Worm (Caenorhabditis elegans) whole organism, L1 larva: ENCODE measurements around the gene ugt-45.

ENCODE experiments used
- C04F5.9 ChIP-seq: sonication (generic microtip); optimal IDR thresholded peaks from 2 replicates; lab custom pipeline; 2016; ENCODE audit warnings: missing genetic modification characterization, missing compliant biosample characterization
- C34B4.2 ChIP-seq: sonication (generic microtip); optimal IDR thresholded peaks from 2 replicates; lab custom pipeline; 2017; ENCODE audit warnings: mild to moderate bottlenecking, missing genetic modification characterization, missing compliant biosample characterization
- aha-1 ChIP-seq: fragments of 150-350 bp; optimal IDR thresholded peaks from 2 replicates; lab custom pipeline; 2014; ENCODE audit warnings: missing biosample characterization, missing genetic modification characterization
- ceh-63 ChIP-seq: fragments of 200-800 bp; sonication (Bioruptor generic); optimal IDR thresholded peaks from 2 replicates; lab custom pipeline; 2018; ENCODE audit warnings: mild to moderate bottlenecking, missing genetic modification characterization, missing compliant biosample characterization
- ceh-8 ChIP-seq: fragments of 200-800 bp; sonication (Bioruptor generic); optimal IDR thresholded peaks from 2 replicates; lab custom pipeline; 2018; ENCODE audit warnings: mild to moderate bottlenecking, missing genetic modification characterization, moderate library complexity, missing compliant biosample characterization
- ceh-90 ChIP-seq: sonication (generic microtip); optimal IDR thresholded peaks from 2 replicates; lab custom pipeline; 2016; ENCODE audit warnings: missing genetic modification characterization, missing compliant biosample characterization
- ces-1 ChIP-seq: fragments of 150-350 bp; optimal IDR thresholded peaks from 2 replicates; lab custom pipeline; 2014; ENCODE audit warnings: missing biosample characterization, missing genetic modification reagents, missing genetic modification characterization
- dpl-1 ChIP-seq, 3 experiments: fragments of 150-350 bp in 2 of 3; sonication (generic microtip) in 1 of 3; optimal IDR thresholded peaks; 2 replicates each; lab custom pipeline; 2014 to 2017; ENCODE audit warnings: missing biosample characterization in 3 of 3, missing genetic modification characterization in 3 of 3, missing genetic modification reagents in 3 of 3
- dsc-1 ChIP-seq: sonication (generic microtip); optimal IDR thresholded peaks from 2 replicates; lab custom pipeline; 2016; ENCODE audit warnings: mild to moderate bottlenecking, missing genetic modification characterization, missing compliant biosample characterization
- efl-1 ChIP-seq, 4 experiments: fragments of 150-350 bp; optimal IDR thresholded peaks in 3 of 4; peaks in 1 of 4; 1 replicate in 1 of 4; 2 replicates in 3 of 4; lab custom pipeline; 2014; ENCODE audit warnings: missing biosample characterization in 2 of 4, missing genetic modification characterization in 2 of 4, missing genetic modification reagents in 2 of 4
- efl-3 ChIP-seq: fragments of 200-800 bp; sonication (Bioruptor generic); optimal IDR thresholded peaks from 2 replicates; lab custom pipeline; 2018; ENCODE audit warnings: mild to moderate bottlenecking, missing genetic modification characterization, missing compliant biosample characterization
- elt-2 ChIP-seq: sonication (generic microtip); optimal IDR thresholded peaks from 2 replicates; lab custom pipeline; 2016; ENCODE audit warnings: missing genetic modification characterization, mild to moderate bottlenecking, inconsistent platforms, missing compliant biosample characterization, missing genetic modification reagents
- elt-3 ChIP-seq, 6 experiments: fragments of 150-350 bp in 1 of 6; sonication (generic microtip); optimal IDR thresholded peaks; 2 replicates each; lab custom pipeline; 2017 to 2018; ENCODE audit warnings: missing biosample characterization in 6 of 6, missing genetic modification characterization in 6 of 6, inconsistent platforms in 1 of 6
- fkh-4 ChIP-seq: sonication (generic microtip); optimal IDR thresholded peaks from 2 replicates; lab custom pipeline; 2016; ENCODE audit warnings: missing compliant biosample characterization, missing genetic modification characterization, borderline replicate concordance
- fkh-8 ChIP-seq: sonication (generic microtip); optimal IDR thresholded peaks from 2 replicates; lab custom pipeline; 2016; ENCODE audit warnings: mild to moderate bottlenecking, missing genetic modification characterization, missing compliant biosample characterization
- grh-1 ChIP-seq: fragments of 200-800 bp; sonication (Bioruptor generic); IDR thresholded peaks from 2 replicates; pipeline ENCODE4 v1.3.6; 2022; ENCODE audit warnings: missing genetic modification reagents, missing genetic modification characterization, missing compliant biosample characterization
- hpl-2 ChIP-seq: fragments of 150-350 bp; optimal IDR thresholded peaks from 2 replicates; lab custom pipeline; 2014; ENCODE audit warnings: missing biosample characterization, missing genetic modification reagents, missing genetic modification characterization
- jun-1 ChIP-seq: fragments of 150-350 bp; optimal IDR thresholded peaks from 2 replicates; lab custom pipeline; 2014; ENCODE audit warnings: missing biosample characterization, missing genetic modification reagents, missing genetic modification characterization
- lin-13 ChIP-seq: fragments of 150-350 bp; optimal IDR thresholded peaks from 2 replicates; lab custom pipeline; 2014; ENCODE audit warnings: missing biosample characterization, missing genetic modification reagents, missing genetic modification characterization
- lin-15B ChIP-seq: fragments of 150-350 bp; sonication (generic microtip); optimal IDR thresholded peaks from 3 replicates; lab custom pipeline; 2014; ENCODE audit warnings: missing biosample characterization, missing genetic modification characterization
- lin-35 ChIP-seq, 2 experiments: fragments of 150-350 bp; optimal IDR thresholded peaks; 2 replicates each; lab custom pipeline; 2014; ENCODE audit warnings: missing biosample characterization in 2 of 2, missing genetic modification characterization in 2 of 2, missing genetic modification reagents in 2 of 2
- lin-39 ChIP-seq: fragments of 150-350 bp; optimal IDR thresholded peaks from 2 replicates; lab custom pipeline; 2014; ENCODE audit warnings: missing biosample characterization, missing genetic modification reagents, missing genetic modification characterization
- lir-3 ChIP-seq: sonication (generic microtip); optimal IDR thresholded peaks from 2 replicates; lab custom pipeline; 2016; ENCODE audit warnings: mild to moderate bottlenecking, missing genetic modification characterization, moderate library complexity, missing compliant biosample characterization; ENCODE audit not compliant: poor library complexity
- lsy-2 ChIP-seq, 2 experiments: fragments of 150-350 bp; optimal IDR thresholded peaks; 2 replicates each; lab custom pipeline; 2014; ENCODE audit warnings: missing biosample characterization in 2 of 2, missing genetic modification characterization in 2 of 2
- mef-2 ChIP-seq: fragments of 150-350 bp; optimal IDR thresholded peaks from 2 replicates; lab custom pipeline; 2014; ENCODE audit warnings: missing biosample characterization, missing genetic modification characterization
- mep-1 ChIP-seq: fragments of 150-350 bp; optimal IDR thresholded peaks from 2 replicates; lab custom pipeline; 2014; ENCODE audit warnings: missing biosample characterization, missing genetic modification characterization
- nhr-12 ChIP-seq: sonication (generic microtip); optimal IDR thresholded peaks from 2 replicates; lab custom pipeline; 2017; ENCODE audit warnings: missing biosample characterization, missing genetic modification characterization
- nhr-19 ChIP-seq: fragments of 200-800 bp; sonication (Bioruptor generic); conservative IDR thresholded peaks from 2 replicates; pipeline ENCODE4 v1.3.6; 2022; ENCODE audit warnings: missing genetic modification characterization, missing compliant biosample characterization
- nhr-76 ChIP-seq: sonication (generic microtip); optimal IDR thresholded peaks from 2 replicates; lab custom pipeline; 2017; ENCODE audit warnings: missing biosample characterization, missing genetic modification characterization
- nhr-77 ChIP-seq: fragments of 150-350 bp; optimal IDR thresholded peaks from 2 replicates; lab custom pipeline; 2014; ENCODE audit warnings: missing biosample characterization, missing genetic modification characterization
- pag-3 ChIP-seq: sonication (generic microtip); optimal IDR thresholded peaks from 2 replicates; lab custom pipeline; 2017; ENCODE audit warnings: missing genetic modification characterization, mild to moderate bottlenecking, missing compliant biosample characterization, antibody characterized with exemption, borderline replicate concordance; ENCODE audit not compliant: insufficient read depth
- pax-3 ChIP-seq: fragments of 200-800 bp; sonication (Bioruptor generic); optimal IDR thresholded peaks from 2 replicates; lab custom pipeline; 2018; ENCODE audit warnings: mild to moderate bottlenecking, missing genetic modification characterization, moderate library complexity, missing compliant biosample characterization
- pqm-1 ChIP-seq: sonication (generic microtip); optimal IDR thresholded peaks from 3 replicates; lab custom pipeline; 2017; ENCODE audit warnings: missing biosample characterization, missing genetic modification characterization
- skn-1 ChIP-seq: fragments of 150-350 bp; optimal IDR thresholded peaks from 2 replicates; lab custom pipeline; 2014; ENCODE audit warnings: missing biosample characterization, missing genetic modification characterization
- snu-23 ChIP-seq: sonication (generic microtip); optimal IDR thresholded peaks from 2 replicates; lab custom pipeline; 2016; ENCODE audit warnings: missing genetic modification characterization, missing compliant biosample characterization
- sptf-1 ChIP-seq: fragments of 150-350 bp; optimal IDR thresholded peaks from 2 replicates; lab custom pipeline; 2014; ENCODE audit warnings: missing biosample characterization, missing genetic modification characterization
- swsn-7 ChIP-seq: sonication (generic microtip); optimal IDR thresholded peaks from 2 replicates; lab custom pipeline; 2016; ENCODE audit warnings: missing genetic modification characterization, missing compliant biosample characterization
- unc-130 ChIP-seq: fragments of 150-350 bp; optimal IDR thresholded peaks from 2 replicates; lab custom pipeline; 2017; ENCODE audit warnings: missing biosample characterization, missing genetic modification characterization, inconsistent platforms
- unc-30 ChIP-seq: sonication (generic microtip); optimal IDR thresholded peaks from 2 replicates; lab custom pipeline; 2017; ENCODE audit warnings: missing biosample characterization, missing genetic modification characterization
- unc-62 ChIP-seq: fragments of 150-350 bp; optimal IDR thresholded peaks from 2 replicates; lab custom pipeline; 2014; ENCODE audit warnings: missing biosample characterization, missing genetic modification reagents, missing genetic modification characterization
- unc-86 ChIP-seq: sonication (generic microtip); optimal IDR thresholded peaks from 2 replicates; lab custom pipeline; 2016; ENCODE audit warnings: missing genetic modification characterization, missing compliant biosample characterization
- vab-15 ChIP-seq: sonication (generic microtip); optimal IDR thresholded peaks from 2 replicates; lab custom pipeline; 2017; ENCODE audit warnings: missing genotype, mild to moderate bottlenecking, missing genetic modification characterization, missing compliant biosample characterization
- zip-4 ChIP-seq: fragments of 200-800 bp; sonication (Bioruptor generic); optimal IDR thresholded peaks from 2 replicates; lab custom pipeline; 2018; ENCODE audit warnings: mild to moderate bottlenecking, missing genetic modification characterization, moderate library complexity, missing compliant biosample characterization
- ztf-11 ChIP-seq, 2 experiments: sonication (generic microtip); optimal IDR thresholded peaks; 2 replicates each; lab custom pipeline; 2016 to 2017; ENCODE audit warnings: missing genetic modification characterization in 2 of 2, missing biosample characterization in 1 of 2, missing compliant biosample characterization in 1 of 2
- ztf-4 ChIP-seq: fragments of 150-350 bp; optimal IDR thresholded peaks from 2 replicates; lab custom pipeline; 2014; ENCODE audit warnings: missing biosample characterization, missing genetic modification characterization

The ugt-45 gene

DNA sequence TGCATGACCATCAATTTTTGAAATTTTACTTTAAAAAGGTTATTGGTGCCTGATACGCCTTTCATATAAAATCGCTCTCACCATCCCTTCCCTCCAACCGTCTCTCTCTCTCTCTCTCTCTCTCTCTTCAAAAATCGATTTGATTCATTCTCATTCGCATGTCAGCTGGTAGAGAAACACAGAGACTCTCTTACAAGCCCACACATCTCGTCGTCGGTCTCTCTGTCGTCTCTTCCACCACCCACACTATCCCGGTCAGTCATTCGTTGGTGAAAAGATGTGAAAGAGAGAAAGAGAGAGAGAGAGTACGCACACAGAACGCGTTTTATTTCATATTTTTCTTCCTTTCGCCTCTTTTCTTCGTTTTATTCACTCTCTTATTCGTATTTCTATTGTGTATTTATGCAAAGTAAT is 8.5 kb downstream of the ugt-45 start (continued):
- TF ChIP-seq mep-1 (tag; lab: Kevin White, UChicago), result peak; percentile 82
- TF ChIP-seq nhr-76 (tag; lab: Kevin White, UChicago), result no peak
- TF ChIP-seq lin-35 (GFP tag; optimal IDR thresholded peaks at IDR 0.05; lab: Kevin White, UChicago), result peak; percentile 75 to 81
- no peak for TF ChIP-seq efl-3 (GFP tag; lab: Kevin White, UChicago)
- peak; percentile 41 for TF ChIP-seq elt-2 (tag; lab: Kevin White, UChicago)
- TF ChIP-seq skn-1 (tag; lab: Kevin White, UChicago), result peak; percentile 77
- peak in 2 of 6 experiments; percentile 46 to 58 for TF ChIP-seq elt-3 (tag; optimal IDR thresholded peaks at IDR 0.05; lab: Kevin White, UChicago)
- TF ChIP-seq unc-130, result no peak
- TF ChIP-seq nhr-77 (tag; lab: Kevin White, UChicago), result peak; percentile 80
- TF ChIP-seq jun-1, result peak; percentile 83
- peak; percentile 24 for TF ChIP-seq pax-3 (tag; lab: Kevin White, UChicago)
- no peak for TF ChIP-seq pag-3
- TF ChIP-seq fkh-8 (tag; lab: Kevin White, UChicago), result peak; percentile 79
- TF ChIP-seq ces-1 (GFP tag; lab: Kevin White, UChicago), result no peak
- peak; percentile 67 for TF ChIP-seq hpl-2 (GFP tag; lab: Kevin White, UChicago)
- TF ChIP-seq swsn-7, result peak; percentile 89
- TF ChIP-seq snu-23, result peak; percentile 94
- no peak for TF ChIP-seq vab-15
- TF ChIP-seq nhr-19 (GFP tag; lab: Robert Waterston, UW), result peak; percentile 84
- peak; percentile 58 for TF ChIP-seq ceh-8 (GFP tag; lab: Kevin White, UChicago)
- peak; percentile 58 for TF ChIP-seq lin-39 (tag; lab: Kevin White, UChicago)
- no peak for TF ChIP-seq lin-15B
- TF ChIP-seq C04F5.9 (tag; lab: Kevin White, UChicago), result no peak
- TF ChIP-seq lin-13 (GFP tag; lab: Kevin White, UChicago), result peak; percentile 76
- no peak for TF ChIP-seq sptf-1 (tag; lab: Kevin White, UChicago)
- peak; percentile 17 for TF ChIP-seq pqm-1
- TF ChIP-seq ceh-63 (GFP tag; lab: Kevin White, UChicago), result no peak
- peak; percentile 53 for TF ChIP-seq mef-2 (tag; lab: Kevin White, UChicago)
- peak; percentile 39 for TF ChIP-seq zip-4
- TF ChIP-seq ztf-4 (tag; lab: Kevin White, UChicago), result peak; percentile 86
- TF ChIP-seq dpl-1 (GFP tag; optimal IDR thresholded peaks at IDR 0.05; lab: Kevin White, UChicago), result peak; percentile 52 to 65 (median 61)
- peak; percentile 68 for TF ChIP-seq dsc-1 (tag; lab: Kevin White, UChicago)
- TF ChIP-seq efl-1 (optimal IDR thresholded peaks at IDR 0.05; lab: Kevin White, UChicago), result peak; percentile 83 to 93
- peak; percentile 57 to 95 for TF ChIP-seq efl-1 (GFP tag; optimal IDR thresholded peaks at IDR 0.05 in 1 of 2; lab: Kevin White, UChicago)
- TF ChIP-seq nhr-12, result no peak
- TF ChIP-seq lir-3 (tag; lab: Kevin White, UChicago), result peak; percentile 57
- TF ChIP-seq lsy-2 (tag; optimal IDR thresholded peaks at IDR 0.05; lab: Kevin White, UChicago), result peak; percentile 80 to 91
- no peak for TF ChIP-seq unc-30
- TF ChIP-seq aha-1 (tag; lab: Kevin White, UChicago), result peak; percentile 39
- TF ChIP-seq fkh-4 (tag; lab: Kevin White, UChicago), result no peak
- peak; percentile 74 for TF ChIP-seq unc-86 (tag; lab: Kevin White, UChicago)
- no peak for TF ChIP-seq C34B4.2 (tag; lab: Kevin White, UChicago)
- peak; percentile 27; the same call in 1 of the 2 replicates for TF ChIP-seq grh-1
- TF ChIP-seq ceh-90 (tag; lab: Kevin White, UChicago), result no peak
- peak in 1 of 2 experiments; percentile 27 for TF ChIP-seq ztf-11 (tag; optimal IDR thresholded peaks at IDR 0.05; lab: Kevin White, UChicago)
- TF ChIP-seq unc-62 (GFP tag; lab: Kevin White, UChicago), result no peak
